Worm (Caenorhabditis elegans): Measurements from ENCODE around the gene try-8.

The try-8 gene

ce11 chrV:7415780-7416428, 38.2 kb downstream of the try-8 start, which contains the start of gene F18E3.13:
F18E3.13 (plus strand) TSS chrV:7416164.
- TF ChIP-seq hlh-15 (tag; optimal IDR thresholded peaks at IDR 0.05), result no peak
- no peak for TF ChIP-seq pax-1 (tag; optimal IDR thresholded peaks at IDR 0.05)
- no peak for TF ChIP-seq madf-2 (tag; optimal IDR thresholded peaks at IDR 0.05)

ce11 chrV:7414909-7415308, 39.2 kb downstream of the try-8 start, which contains the start of gene F18E3.12:
F18E3.12 (plus strand) TSS chrV:7414985.
- TF ChIP-seq fkh-10 (GFP tag; optimal IDR thresholded peaks at IDR 0.05), result no peak
- no peak for TF ChIP-seq rnt-1 (tag; optimal IDR thresholded peaks at IDR 0.05)
- TF ChIP-seq K02D7.2 (tag; optimal IDR thresholded peaks at IDR 0.05), result no peak
- no peak for TF ChIP-seq pat-9 (tag; optimal IDR thresholded peaks at IDR 0.05)
- no peak for TF ChIP-seq che-1 (tag; optimal IDR thresholded peaks at IDR 0.05)
- no peak for TF ChIP-seq ets-4 (tag; optimal IDR thresholded peaks at IDR 0.05)
- TF ChIP-seq pha-2 (tag; optimal IDR thresholded peaks at IDR 0.05), result no peak
- no peak for TF ChIP-seq tbx-7 (tag; optimal IDR thresholded peaks at IDR 0.05)
- TF ChIP-seq nhr-232 (tag; optimal IDR thresholded peaks at IDR 0.05), result no peak
- no peak for TF ChIP-seq C38D4.7 (GFP tag; optimal IDR thresholded peaks at IDR 0.05)
- no peak for TF ChIP-seq elt-2 (tag; optimal IDR thresholded peaks at IDR 0.05)
- no peak for TF ChIP-seq ztf-16 (tag; optimal IDR thresholded peaks at IDR 0.05)
- no peak for TF ChIP-seq hlh-6 (tag; optimal IDR thresholded peaks at IDR 0.05)
- TF ChIP-seq ceh-34 (tag; optimal IDR thresholded peaks at IDR 0.05), result no peak
- TF ChIP-seq K09A11.1 (tag; optimal IDR thresholded peaks at IDR 0.05; ENCODE audit: insufficient read depth), result no peak
- TF ChIP-seq ceh-18 (tag; optimal IDR thresholded peaks at IDR 0.05), result no peak
- TF ChIP-seq hlh-15 (tag; optimal IDR thresholded peaks at IDR 0.05), result no peak

ce11 chrV:7413107-7413774, 40.9 kb downstream of the try-8 start, which contains the start of gene F18E3.11:
F18E3.11 (plus strand) TSS chrV:7413482.
- TF ChIP-seq ceh-9 (tag; optimal IDR thresholded peaks at IDR 0.05) (no peak), unc-86 (tag; optimal IDR thresholded peaks at IDR 0.05) (no peak), unc-3 (GFP tag; conservative IDR thresholded peaks at IDR 0.05) (no peak), unc-3 (tag; optimal IDR thresholded peaks at IDR 0.05) (no peak), ceh-31 (tag; optimal IDR thresholded peaks at IDR 0.05) (no peak), ceh-18 (tag; optimal IDR thresholded peaks at IDR 0.05) (no peak), hlh-30 (tag; optimal IDR thresholded peaks at IDR 0.05; ENCODE audit: insufficient read depth) (no peak)

- TF ChIP-seq ceh-2 (tag; optimal IDR thresholded peaks at IDR 0.05), result no peak
- TF ChIP-seq pag-3 (tag; optimal IDR thresholded peaks at IDR 0.05; ENCODE audit: borderline replicate concordance), result no peak
- no peak for TF ChIP-seq F13H6.1 (tag; optimal IDR thresholded peaks at IDR 0.05)
- TF ChIP-seq rnt-1 (tag; optimal IDR thresholded peaks at IDR 0.05), result no peak
- TF ChIP-seq hlh-15 (tag; optimal IDR thresholded peaks at IDR 0.05), result no peak
- no peak for TF ChIP-seq K09A11.1 (tag; optimal IDR thresholded peaks at IDR 0.05; ENCODE audit: insufficient read depth)
- TF ChIP-seq T23F11.4 (GFP tag; optimal IDR thresholded peaks at IDR 0.05), result no peak
- no peak for TF ChIP-seq ceh-45 (GFP tag; IDR thresholded peaks at IDR 0.05)
- no peak for TF ChIP-seq sox-4 (tag; optimal IDR thresholded peaks at IDR 0.05)
- no peak for TF ChIP-seq ahr-1 (tag; optimal IDR thresholded peaks at IDR 0.05)
- no peak for TF ChIP-seq unc-86 (tag; optimal IDR thresholded peaks at IDR 0.05)
- TF ChIP-seq hlh-30 (tag; optimal IDR thresholded peaks at IDR 0.05; ENCODE audit: insufficient read depth), result no peak
- TF ChIP-seq dve-1 (tag; optimal IDR thresholded peaks at IDR 0.05), result no peak
- TF ChIP-seq pax-1 (tag; optimal IDR thresholded peaks at IDR 0.05), result no peak
- no peak for TF ChIP-seq madf-2 (tag; optimal IDR thresholded peaks at IDR 0.05)
- no peak for TF ChIP-seq nhr-11 (tag; optimal IDR thresholded peaks at IDR 0.05)
- TF ChIP-seq che-1 (tag; optimal IDR thresholded peaks at IDR 0.05), result no peak
- no peak for TF ChIP-seq ceh-24 (tag; optimal IDR thresholded peaks at IDR 0.05)
- TF ChIP-seq tbx-2 (tag; optimal IDR thresholded peaks at IDR 0.05), result no peak
Measured at ce11 chrV:7411695-7412094, 42.4 kb downstream of the try-8 start, which contains the start of gene str-41. str-41 (plus strand) TSS chrV:7411995.
